Fruit fly (Drosophila melanogaster): ENCODE results near the gene Trp1.
A peak's percentile ranks its signal among the peaks of the same experiment; 100 is the strongest.

Trp1 gene

DNA sequence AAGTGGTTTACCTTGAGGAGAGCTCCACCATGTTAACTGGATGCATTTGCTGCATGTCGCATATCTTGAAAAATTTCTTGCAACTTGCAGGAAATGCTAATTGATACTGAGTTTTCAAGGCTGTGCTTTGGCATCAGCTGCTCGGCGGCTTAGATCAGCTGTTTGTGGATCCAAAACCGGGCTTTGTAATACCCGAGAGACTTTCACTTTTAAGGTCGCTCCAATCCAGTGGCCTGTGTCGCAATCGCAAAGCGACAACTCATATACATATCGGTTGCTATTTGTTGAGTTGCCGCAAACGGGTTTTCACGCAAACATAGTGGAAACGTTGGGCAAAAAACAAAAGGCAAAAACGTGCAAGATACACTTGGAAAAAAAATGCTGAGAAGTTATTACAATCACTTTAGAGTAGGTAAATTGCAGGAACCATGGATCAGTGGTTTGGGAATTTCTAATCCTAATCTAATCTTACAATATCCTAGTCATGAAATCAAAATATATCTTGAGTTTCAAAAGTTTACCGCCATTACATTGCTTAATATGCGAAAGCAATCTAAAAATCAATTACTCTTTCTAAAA, 26.7 kb downstream of the Trp1 start:
- TF ChIP-seq CG6276 (GFP tag; optimal IDR thresholded peaks at IDR 0.05) = peak; percentile 36
- TF ChIP-seq achi (GFP tag; optimal IDR thresholded peaks at IDR 0.05) = peak; percentile 42
- TF ChIP-seq Blimp-1 (GFP tag; optimal IDR thresholded peaks at IDR 0.05) = peak; percentile 61
- TF ChIP-seq CG11902 (GFP tag; optimal IDR thresholded peaks at IDR 0.05) = no peak
- no peak for TF ChIP-seq fkh (GFP tag; optimal IDR thresholded peaks at IDR 0.05)
- TF ChIP-seq CG10669 (GFP tag; optimal IDR thresholded peaks at IDR 0.05) = peak; percentile 42
- TF ChIP-seq acj6 (GFP tag; optimal IDR thresholded peaks at IDR 0.05) = peak; percentile 17
- no peak for TF ChIP-seq CG9139 (GFP tag; optimal IDR thresholded peaks at IDR 0.05)
- peak; percentile 37 for TF ChIP-seq CG34406 (GFP tag; optimal IDR thresholded peaks at IDR 0.05)
- TF ChIP-seq Eip75B (GFP tag; optimal IDR thresholded peaks at IDR 0.05) = peak; percentile 18
- TF ChIP-seq CG1621 (tag; optimal IDR thresholded peaks at IDR 0.05) = peak; percentile 35
- no peak for TF ChIP-seq lz (GFP tag; optimal IDR thresholded peaks at IDR 0.05)
- 0 out of 2 replicates have a peak, but pooled peaks have one; percentile 55 for TF ChIP-seq CG15336 (GFP tag; IDR thresholded peaks at IDR 0.05)
- no peak for TF ChIP-seq Gug (GFP tag; IDR thresholded peaks at IDR 0.05)
- peak; percentile 4 for TF ChIP-seq CG4318 (GFP tag; optimal IDR thresholded peaks at IDR 0.05)
- peak; percentile 27 for TF ChIP-seq CG6808 (GFP tag; optimal IDR thresholded peaks at IDR 0.05)
- TF ChIP-seq dac (GFP tag; optimal IDR thresholded peaks at IDR 0.05) = peak; percentile 10
- TF ChIP-seq Smox (GFP tag; optimal IDR thresholded peaks at IDR 0.05) = no peak
- peak; percentile 56 for TF ChIP-seq net (GFP tag; optimal IDR thresholded peaks at IDR 0.05)
- no peak for TF ChIP-seq Ets21C (GFP tag; optimal IDR thresholded peaks at IDR 0.05)
- TF ChIP-seq Lpt (GFP tag; optimal IDR thresholded peaks at IDR 0.05) = peak; percentile 33
- peak; percentile 46; the same call in 1 of the 3 replicates for TF ChIP-seq CG6163 (GFP tag; IDR thresholded peaks at IDR 0.05)
- peak; percentile 6 for TF ChIP-seq Ets96B (tag; optimal IDR thresholded peaks at IDR 0.05)
- TF ChIP-seq Hr4 (GFP tag; optimal IDR thresholded peaks at IDR 0.05) = peak; percentile 63
- TF ChIP-seq pdm3 (GFP tag; optimal IDR thresholded peaks at IDR 0.05) = peak; percentile 45
- TF ChIP-seq Eip78C (GFP tag) = peak; percentile 86
- TF ChIP-seq CG11294 (GFP tag; IDR thresholded peaks at IDR 0.05) = 0 out of 2 replicates have a peak, but pooled peaks have one; percentile 9
- TF ChIP-seq svp (GFP tag) = peak; percentile 11
- TF ChIP-seq Eip93F (GFP tag; optimal IDR thresholded peaks at IDR 0.05) = no peak
- peak; percentile 26 for TF ChIP-seq CG3919 (GFP tag; optimal IDR thresholded peaks at IDR 0.05)
- peak; percentile 48 for TF ChIP-seq OdsH (GFP tag; optimal IDR thresholded peaks at IDR 0.05)
- peak; percentile 33 for TF ChIP-seq CG10631 (GFP tag; optimal IDR thresholded peaks at IDR 0.05)
- peak; percentile 16 for TF ChIP-seq vri (GFP tag; optimal IDR thresholded peaks at IDR 0.05)
- peak; percentile 17 for TF ChIP-seq CG6792 (GFP tag; optimal IDR thresholded peaks at IDR 0.05)
- peak; percentile 10 for TF ChIP-seq fd59A (GFP tag; optimal IDR thresholded peaks at IDR 0.05)
- TF ChIP-seq eg (GFP tag; IDR thresholded peaks at IDR 0.05) = peak; percentile 53; the same call in 2 of the 3 replicates
- no peak for TF ChIP-seq spab (GFP tag; optimal IDR thresholded peaks at IDR 0.05)
- peak; percentile 58 for TF ChIP-seq CG32006 (GFP tag; optimal IDR thresholded peaks at IDR 0.05)
- TF ChIP-seq salr (GFP tag; optimal IDR thresholded peaks at IDR 0.05) = no peak
- TF ChIP-seq CG8632 (GFP tag; optimal IDR thresholded peaks at IDR 0.05) = peak; percentile 52
- TF ChIP-seq CG8119 (GFP tag; IDR thresholded peaks at IDR 0.05) = peak; percentile 68
- TF ChIP-seq CG3032 (tag; optimal IDR thresholded peaks at IDR 0.05) = peak; percentile 16
- TF ChIP-seq Sox14 (GFP tag; optimal IDR thresholded peaks at IDR 0.05) = peak; percentile 3
- peak; percentile 28 for TF ChIP-seq CG7368 (GFP tag; optimal IDR thresholded peaks at IDR 0.05)

Data from whole organism, prepupa.